Fruit fly (Drosophila melanogaster) whole organism, embryonic: ENCODE data around the gene CG31321.

Experiments
- Aef1 ChIP-seq: fragments of 200-800 bp; sonication (Bioruptor generic); IDR thresholded peaks from 3 replicates; pipeline ENCODE4 v1.3.6; 2022; ENCODE audit warnings: missing biosample characterization, missing genetic modification characterization
- Bdp1 ChIP-seq: fragments of 200-800 bp; sonication (Bioruptor generic); optimal IDR thresholded peaks from 3 replicates; lab custom pipeline; 2016; ENCODE audit warnings: missing biosample characterization, missing genetic modification characterization
- CG11398 ChIP-seq: fragments of 200-800 bp; sonication (Bioruptor generic); optimal IDR thresholded peaks from 2 replicates; lab custom pipeline; 2016; ENCODE audit warnings: missing biosample characterization, missing genetic modification characterization
- CG11456 ChIP-seq: fragments of 200-800 bp; sonication (Bioruptor generic); IDR thresholded peaks from 3 replicates; pipeline ENCODE4 v1.3.6; 2022; ENCODE audit warnings: missing biosample characterization, missing genetic modification characterization
- CG11560 ChIP-seq: fragments of 200-800 bp; sonication (Bioruptor generic); IDR thresholded peaks from 3 replicates; pipeline ENCODE4 v1.3.6; 2022; ENCODE audit warnings: missing biosample characterization, missing genetic modification characterization
- CG11695 ChIP-seq: fragments of 200-800 bp; sonication (Bioruptor generic); IDR thresholded peaks from 3 replicates; pipeline ENCODE4 v1.3.6; 2022; ENCODE audit warnings: missing biosample characterization, missing genetic modification characterization
- CG1233 ChIP-seq: fragments of 200-800 bp; sonication (Bioruptor generic); optimal IDR thresholded peaks from 4 replicates; lab custom pipeline; 2018; ENCODE audit warnings: missing biosample characterization, mild to moderate bottlenecking, missing genetic modification characterization
- CG12391 ChIP-seq: fragments of 200-800 bp; sonication (Bioruptor generic); optimal IDR thresholded peaks from 3 replicates; lab custom pipeline; 2018; ENCODE audit warnings: missing biosample characterization, mild to moderate bottlenecking, missing genetic modification characterization, moderate library complexity
- CG13287 ChIP-seq: fragments of 200-800 bp; sonication (Bioruptor generic); IDR thresholded peaks from 2 replicates; pipeline ENCODE4 v1.3.6; 2022; ENCODE audit warnings: missing biosample characterization, missing genetic modification characterization; ENCODE audit not compliant: partially characterized antibody
- CG14965 ChIP-seq: fragments of 200-800 bp; sonication (Bioruptor generic); optimal IDR thresholded peaks from 2 replicates; lab custom pipeline; 2016; ENCODE audit warnings: missing biosample characterization, missing genetic modification characterization, borderline replicate concordance
- CG16779 ChIP-seq: fragments of 200-800 bp; sonication (Bioruptor generic); IDR thresholded peaks from 2 replicates; pipeline ENCODE4 v1.3.6; 2022; ENCODE audit warnings: missing biosample characterization, missing genetic modification characterization
- CG17359 ChIP-seq: fragments of 200-800 bp; sonication (Bioruptor generic); optimal IDR thresholded peaks from 3 replicates; lab custom pipeline; 2018; ENCODE audit warnings: missing biosample characterization, mild to moderate bottlenecking, missing genetic modification characterization, moderate library complexity
- CG30020 ChIP-seq: fragments of 200-800 bp; optimal IDR thresholded peaks from 2 replicates; lab custom pipeline; 2019; ENCODE audit warnings: missing biosample characterization, mild to moderate bottlenecking, missing genetic modification characterization, moderate library complexity
- CG32772 ChIP-seq: fragments of 200-800 bp; sonication (Bioruptor generic); IDR thresholded peaks from 2 replicates; pipeline ENCODE4 v1.3.6; 2022; ENCODE audit warnings: missing biosample characterization, missing genetic modification characterization
- CG3838 ChIP-seq: fragments of 200-800 bp; sonication (Bioruptor generic); optimal IDR thresholded peaks from 3 replicates; lab custom pipeline; 2016; ENCODE audit warnings: missing biosample characterization, missing genetic modification characterization
- CG5245 ChIP-seq: fragments of 200-800 bp; sonication (Bioruptor generic); optimal IDR thresholded peaks from 3 replicates; lab custom pipeline; 2016; ENCODE audit warnings: missing biosample characterization, missing genetic modification characterization
- CG6272 ChIP-seq: fragments of 200-800 bp; sonication (Bioruptor generic); IDR thresholded peaks from 2 replicates; pipeline ENCODE4 v1.3.6; 2022; ENCODE audit warnings: missing biosample characterization, missing genetic modification characterization
- CG6813 ChIP-seq: fragments of 200-800 bp; sonication (Bioruptor generic); optimal IDR thresholded peaks from 2 replicates; lab custom pipeline; 2017; ENCODE audit warnings: missing biosample characterization, missing genetic modification characterization, mild to moderate bottlenecking, moderate library complexity, missing genetic modification reagents
- CG7745 ChIP-seq: fragments of 200-800 bp; sonication (Bioruptor generic); optimal IDR thresholded peaks from 2 replicates; lab custom pipeline; 2018; ENCODE audit warnings: missing biosample characterization, mild to moderate bottlenecking, missing genetic modification characterization, moderate library complexity
- CG9932 ChIP-seq: fragments of 200-800 bp; sonication (Bioruptor generic); IDR thresholded peaks from 2 replicates; pipeline ENCODE4 v1.3.6; 2022; ENCODE audit warnings: missing biosample characterization, missing genetic modification characterization
- Camta ChIP-seq: fragments of 200-800 bp; sonication (Bioruptor generic); optimal IDR thresholded peaks from 2 replicates; lab custom pipeline; 2016; ENCODE audit warnings: missing biosample characterization, missing genetic modification characterization
- Dad ChIP-seq: fragments of 200-800 bp; sonication (Bioruptor generic); optimal IDR thresholded peaks from 3 replicates; lab custom pipeline; 2016; ENCODE audit warnings: missing biosample characterization, missing genetic modification characterization
- E2f1 ChIP-seq: fragments of 200-800 bp; sonication (Bioruptor generic); IDR thresholded peaks from 2 replicates; pipeline ENCODE4 v1.3.6; 2022; ENCODE audit warnings: missing biosample characterization, missing genetic modification characterization
- E2f2 ChIP-seq: fragments of 200-800 bp; sonication (Bioruptor generic); IDR thresholded peaks from 2 replicates; pipeline ENCODE4 v1.3.6; 2022; ENCODE audit warnings: missing biosample characterization, missing genetic modification characterization
- Gug ChIP-seq: fragments of 200-800 bp; sonication (Bioruptor generic); IDR thresholded peaks from 4 replicates; pipeline ENCODE4 v1.3.6; 2022; ENCODE audit warnings: missing biosample characterization, missing genetic modification characterization
- HLH3B ChIP-seq: fragments of 200-800 bp; sonication (Bioruptor generic); IDR thresholded peaks from 2 replicates; pipeline ENCODE4 v1.3.6; 2022; ENCODE audit warnings: missing biosample characterization, missing genetic modification characterization
- HLH4C ChIP-seq: fragments of 200-800 bp; sonication (Bioruptor generic); IDR thresholded peaks from 3 replicates; pipeline ENCODE4 v1.3.6; 2022; ENCODE audit warnings: missing biosample characterization, missing genetic modification characterization; ENCODE audit not compliant: partially characterized antibody
- Lpt ChIP-seq: fragments of >200 bp; optimal IDR thresholded peaks from 2 replicates; lab custom pipeline; 2018; ENCODE audit warnings: missing biosample characterization, missing genetic modification characterization
- MESR4 ChIP-seq: fragments of 200-800 bp; sonication (Bioruptor generic); optimal IDR thresholded peaks from 2 replicates; lab custom pipeline; 2018; ENCODE audit warnings: missing biosample characterization, mild to moderate bottlenecking, missing genetic modification characterization, moderate library complexity
- NC2β ChIP-seq: fragments of 200-800 bp; sonication (Bioruptor generic); optimal IDR thresholded peaks from 2 replicates; lab custom pipeline; 2016; ENCODE audit warnings: missing biosample characterization, missing genetic modification characterization
- Oli ChIP-seq: fragments of 200-800 bp; sonication (Bioruptor generic); optimal IDR thresholded peaks from 2 replicates; lab custom pipeline; 2018; ENCODE audit warnings: missing biosample characterization, mild to moderate bottlenecking, missing genetic modification characterization, moderate library complexity
- Rfx ChIP-seq: fragments of 200-800 bp; sonication (Bioruptor generic); IDR thresholded peaks from 2 replicates; pipeline ENCODE4 v1.3.6; 2022; ENCODE audit warnings: missing biosample characterization, missing genetic modification characterization
- Xbp1 ChIP-seq: fragments of 200-800 bp; sonication (Bioruptor generic); optimal IDR thresholded peaks from 3 replicates; lab custom pipeline; 2016; ENCODE audit warnings: missing biosample characterization, mild to moderate bottlenecking, missing genetic modification characterization
- al ChIP-seq: fragments of 200-800 bp; sonication (Bioruptor generic); IDR thresholded peaks from 2 replicates; pipeline ENCODE4 v1.3.6; 2022; ENCODE audit warnings: missing biosample characterization, missing genetic modification characterization
- bcd ChIP-seq: fragments of 200-800 bp; sonication (Bioruptor generic); optimal IDR thresholded peaks from 2 replicates; lab custom pipeline; 2017; ENCODE audit warnings: missing biosample characterization, mild to moderate bottlenecking, missing genetic modification characterization
- crol ChIP-seq: fragments of 200-800 bp; sonication (Bioruptor generic); IDR thresholded peaks from 2 replicates; pipeline ENCODE4 v1.3.6; 2022; ENCODE audit warnings: missing biosample characterization, missing genetic modification characterization
- fd64A ChIP-seq: fragments of 200-800 bp; sonication (Bioruptor generic); optimal IDR thresholded peaks from 3 replicates; lab custom pipeline; 2018; ENCODE audit warnings: missing biosample characterization, mild to moderate bottlenecking, missing genetic modification characterization
- hbn ChIP-seq: fragments of 200-800 bp; sonication (Bioruptor generic); IDR thresholded peaks from 2 replicates; pipeline ENCODE4 v1.3.6; 2022; ENCODE audit warnings: missing biosample characterization, missing genetic modification characterization; ENCODE audit not compliant: partially characterized antibody
- jumu ChIP-seq: fragments of 200-800 bp; sonication (Bioruptor generic); optimal IDR thresholded peaks from 3 replicates; lab custom pipeline; 2016; ENCODE audit warnings: missing biosample characterization, missing genetic modification characterization
- kah ChIP-seq: fragments of 200-800 bp; sonication (Bioruptor generic); optimal IDR thresholded peaks from 2 replicates; lab custom pipeline; 2018; ENCODE audit warnings: missing biosample characterization, mild to moderate bottlenecking, missing genetic modification characterization
- klu ChIP-seq: fragments of 200-800 bp; sonication (Bioruptor generic); IDR thresholded peaks from 2 replicates; pipeline ENCODE4 v1.3.6; 2022; ENCODE audit warnings: missing biosample characterization, missing genetic modification characterization
- maf-S ChIP-seq: fragments of 200-800 bp; sonication (Bioruptor generic); optimal IDR thresholded peaks from 2 replicates; lab custom pipeline; 2016; ENCODE audit warnings: missing biosample characterization, missing genetic modification characterization
- mirr ChIP-seq: fragments of 200-800 bp; sonication (Bioruptor generic); optimal IDR thresholded peaks from 3 replicates; lab custom pipeline; 2018; ENCODE audit warnings: missing biosample characterization, mild to moderate bottlenecking, missing genetic modification characterization
- otp ChIP-seq: fragments of 200-800 bp; sonication (Bioruptor generic); IDR thresholded peaks from 3 replicates; pipeline ENCODE4, ENCODE4 v1.3.6; 2022; ENCODE audit warnings: missing biosample characterization, missing genetic modification characterization
- pho ChIP-seq: fragments of 200-800 bp; sonication (Bioruptor generic); optimal IDR thresholded peaks from 2 replicates; lab custom pipeline; 2016; ENCODE audit warnings: missing biosample characterization, missing genetic modification characterization
- pros ChIP-seq: fragments of 200-800 bp; sonication (Bioruptor generic); optimal IDR thresholded peaks from 3 replicates; lab custom pipeline; 2019; ENCODE audit warnings: missing biosample characterization, mild to moderate bottlenecking, missing genetic modification characterization, moderate library complexity
- psq ChIP-seq: fragments of 200-800 bp; sonication (Bioruptor generic); optimal IDR thresholded peaks from 2 replicates; lab custom pipeline; 2017; ENCODE audit warnings: missing biosample characterization, missing genetic modification characterization
- schlank ChIP-seq: fragments of 200-800 bp; sonication (Bioruptor generic); optimal IDR thresholded peaks from 2 replicates; lab custom pipeline; 2018; ENCODE audit warnings: missing biosample characterization, mild to moderate bottlenecking, missing genetic modification characterization
- sens-2 ChIP-seq: fragments of 200-800 bp; sonication (Bioruptor generic); IDR thresholded peaks from 2 replicates; pipeline ENCODE4 v1.3.6; 2022; ENCODE audit warnings: missing biosample characterization, missing genetic modification characterization
- usp ChIP-seq: fragments of >200 bp; optimal IDR thresholded peaks from 2 replicates; lab custom pipeline; 2017; ENCODE audit warnings: missing biosample characterization, missing genetic modification characterization
- vnd ChIP-seq: fragments of 200-800 bp; sonication (Bioruptor generic); IDR thresholded peaks from 3 replicates; pipeline ENCODE4 v1.3.6; 2022; ENCODE audit warnings: missing biosample characterization, missing genetic modification characterization; ENCODE audit not compliant: partially characterized antibody
- wek ChIP-seq: fragments of 200-800 bp; sonication (Bioruptor generic); optimal IDR thresholded peaks from 3 replicates; lab custom pipeline; 2018; ENCODE audit warnings: missing biosample characterization, mild to moderate bottlenecking, missing genetic modification characterization, moderate library complexity

The CG31321 gene

DNA sequence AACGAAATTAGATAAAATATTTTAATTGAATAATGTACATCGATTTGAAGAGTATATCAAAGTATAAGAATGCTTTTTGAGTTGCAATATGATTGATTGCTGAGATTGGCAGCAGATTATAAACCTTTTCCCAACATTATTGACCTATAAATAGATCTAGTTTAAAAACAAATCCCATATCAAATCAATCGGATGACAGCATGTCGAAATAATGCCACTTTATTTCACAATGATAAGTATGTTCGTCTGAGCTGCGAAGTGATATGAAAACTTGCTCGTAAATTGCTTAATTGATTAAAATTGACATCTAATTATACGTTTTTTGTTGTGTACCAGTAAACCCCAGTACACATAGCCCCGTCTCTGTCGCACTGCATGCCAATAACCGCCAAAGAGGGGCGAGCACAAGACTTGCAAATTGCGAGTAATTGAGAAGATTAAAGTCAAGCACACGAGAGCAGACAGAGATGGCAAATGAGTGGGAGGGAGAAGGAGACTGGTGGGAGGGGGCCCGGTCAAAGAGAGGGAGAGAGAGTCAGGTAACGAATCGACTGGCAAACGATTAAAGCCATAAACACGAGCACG lies 27.0 kb upstream of the CG31321 start (continued):
- peak; percentile 23 for TF ChIP-seq pho
- no peak for TF ChIP-seq kah (GFP tag; lab: Kevin White, UChicago)
- TF ChIP-seq schlank (tag; lab: Kevin White, UChicago), result peak; percentile 6
- TF ChIP-seq CG6813 (GFP tag; lab: Kevin White, UChicago), result no peak
- TF ChIP-seq Xbp1 (GFP tag; lab: Kevin White, UChicago), result peak; percentile 45
- no peak for TF ChIP-seq sens-2 (GFP tag; lab: Robert Waterston, UW)
- TF ChIP-seq otp (GFP tag; lab: Robert Waterston, UW), result no peak
- TF ChIP-seq HLH3B (GFP tag; lab: Robert Waterston, UW), result no peak
- peak; percentile 72 for TF ChIP-seq Oli (tag; lab: Kevin White, UChicago)
- TF ChIP-seq CG13287 (GFP tag; lab: Robert Waterston, UW), result no peak
- no peak for TF ChIP-seq Aef1
- no peak for TF ChIP-seq HLH4C (GFP tag; lab: Robert Waterston, UW)
- no peak for TF ChIP-seq E2f2
- TF ChIP-seq E2f1, result no peak
- no peak for TF ChIP-seq CG30020 (tag; lab: Kevin White, UChicago)
- no peak for TF ChIP-seq wek (GFP tag; lab: Kevin White, UChicago)
- peak; percentile 46 for TF ChIP-seq bcd (GFP tag; lab: Kevin White, UChicago)
- TF ChIP-seq hbn (GFP tag; lab: Robert Waterston, UW), result no peak
- no peak for TF ChIP-seq CG1233 (GFP tag; lab: Kevin White, UChicago)
- TF ChIP-seq Dad, result no peak
- TF ChIP-seq klu (GFP tag; lab: Robert Waterston, UW), result no peak
- TF ChIP-seq Camta (GFP tag; lab: Kevin White, UChicago), result peak; percentile 8
- TF ChIP-seq vnd (GFP tag; lab: Robert Waterston, UW), result no peak
- no peak for TF ChIP-seq CG11398 (GFP tag; lab: Kevin White, UChicago)
- no peak for TF ChIP-seq CG16779 (GFP tag; lab: Robert Waterston, UW)
- TF ChIP-seq usp (GFP tag; lab: Kevin White, UChicago), result no peak
- no peak for TF ChIP-seq al (GFP tag; lab: Robert Waterston, UW)
- TF ChIP-seq crol, result no peak
- TF ChIP-seq psq, result no peak
- no peak for TF ChIP-seq mirr (GFP tag; lab: Kevin White, UChicago)
- TF ChIP-seq Lpt (GFP tag; lab: Kevin White, UChicago), result no peak
- no peak for TF ChIP-seq CG5245 (GFP tag; lab: Kevin White, UChicago)
- TF ChIP-seq CG11456 (GFP tag; lab: Robert Waterston, UW), result no peak
- peak; percentile 51 for TF ChIP-seq maf-S
- TF ChIP-seq pros, result no peak
- no peak for TF ChIP-seq Rfx (GFP tag; lab: Robert Waterston, UW)
- TF ChIP-seq CG6272 (GFP tag; lab: Robert Waterston, UW), result no peak; the same call in 1 of the 2 replicates
- no peak for TF ChIP-seq CG9932 (GFP tag; lab: Robert Waterston, UW)
- TF ChIP-seq NC2β (GFP tag; lab: Kevin White, UChicago), result no peak
- no peak for TF ChIP-seq CG32772 (GFP tag; lab: Robert Waterston, UW)
- peak; percentile 49 for TF ChIP-seq CG12391 (tag; lab: Kevin White, UChicago)
- no peak for TF ChIP-seq MESR4 (GFP tag; lab: Kevin White, UChicago)
- no peak for TF ChIP-seq CG11695
- no peak for TF ChIP-seq CG3838 (GFP tag; lab: Kevin White, UChicago)
- no peak for TF ChIP-seq CG7745 (tag; lab: Kevin White, UChicago)
- TF ChIP-seq fd64A (GFP tag; lab: Kevin White, UChicago), result no peak
- TF ChIP-seq CG11560 (tag; lab: Robert Waterston, UW), result no peak
- TF ChIP-seq jumu, result no peak
- TF ChIP-seq Bdp1 (GFP tag; lab: Kevin White, UChicago), result no peak
- TF ChIP-seq CG17359 (tag; lab: Kevin White, UChicago), result no peak
- TF ChIP-seq CG14965 (GFP tag; lab: Kevin White, UChicago), result no peak
- TF ChIP-seq Gug (GFP tag; lab: Robert Waterston, UW), result no peak; the same call in 2 of the 4 replicates
